Worm (Caenorhabditis elegans) whole organism, L4 larva: ENCODE results near the gene srx-102.

ENCODE experiments used
- T20F7.1 ChIP-seq: fragments of 200-800 bp; sonication (Bioruptor generic); optimal IDR thresholded peaks from 2 replicates; lab custom pipeline; 2018; ENCODE audit warnings: mild to moderate bottlenecking, missing genetic modification characterization, missing compliant biosample characterization
- T26A8.4 ChIP-seq: fragments of 200-800 bp; sonication (Bioruptor generic); IDR thresholded peaks from 2 replicates; pipeline ENCODE4 v1.3.6; 2022; ENCODE audit warnings: missing genetic modification characterization, missing compliant biosample characterization
- aly-2 ChIP-seq: sonication (generic microtip); optimal IDR thresholded peaks from 2 replicates; lab custom pipeline; 2018; ENCODE audit warnings: missing biosample characterization, missing genetic modification characterization
- ces-1 ChIP-seq: fragments of 150-350 bp; sonication (generic microtip); optimal IDR thresholded peaks from 4 replicates; lab custom pipeline; 2014; ENCODE audit warnings: missing biosample characterization, missing genetic modification reagents, missing genetic modification characterization
- daf-8 ChIP-seq: fragments of 200-800 bp; sonication (Bioruptor generic); IDR thresholded peaks from 2 replicates; pipeline ENCODE4 v1.3.6; 2022; ENCODE audit warnings: missing genetic modification characterization, missing compliant biosample characterization
- lin-1 ChIP-seq: fragments of 200-800 bp; sonication (Bioruptor generic); IDR thresholded peaks from 2 replicates; pipeline ENCODE4 v1.3.6; 2022; ENCODE audit warnings: missing genetic modification reagents, missing genetic modification characterization, missing compliant biosample characterization
- lin-13 ChIP-seq: fragments of 150-350 bp; optimal IDR thresholded peaks from 2 replicates; lab custom pipeline; 2014; ENCODE audit warnings: missing biosample characterization, missing genetic modification reagents, missing genetic modification characterization
- lin-39 ChIP-seq: fragments of 150-350 bp; optimal IDR thresholded peaks from 2 replicates; lab custom pipeline; 2014; ENCODE audit warnings: missing biosample characterization, missing genetic modification reagents, missing genetic modification characterization
- mxl-3 ChIP-seq: fragments of 200-800 bp; sonication (Bioruptor generic); optimal IDR thresholded peaks from 2 replicates; lab custom pipeline; 2018; ENCODE audit warnings: mild to moderate bottlenecking, missing genetic modification characterization, missing compliant biosample characterization
- nhr-10 ChIP-seq: fragments of 150-350 bp; optimal IDR thresholded peaks from 2 replicates; lab custom pipeline; 2014; ENCODE audit warnings: missing biosample characterization, missing genetic modification characterization
- nhr-11 ChIP-seq: fragments of 150-350 bp; optimal IDR thresholded peaks from 2 replicates; lab custom pipeline; 2014; ENCODE audit warnings: missing biosample characterization, missing genetic modification characterization
- nhr-41 ChIP-seq: fragments of 200-800 bp; sonication (Bioruptor generic); IDR thresholded peaks from 2 replicates; pipeline ENCODE4 v1.3.6; 2022; ENCODE audit warnings: missing genetic modification reagents, missing genetic modification characterization, missing compliant biosample characterization
- pha-4 ChIP-seq, 2 experiments: fragments of 150-350 bp in 1 of 2; fragments of 200-800 bp in 1 of 2; sonication (Bioruptor generic) in 1 of 2; IDR thresholded peaks in 1 of 2; optimal IDR thresholded peaks in 1 of 2; 2 replicates each; pipeline versions ENCODE4 v1.3.6 to Lab custom; 2014 to 2022; ENCODE audit warnings: missing genetic modification characterization in 2 of 2, missing genetic modification reagents in 2 of 2, missing biosample characterization in 1 of 2, missing compliant biosample characterization in 1 of 2
- unc-39 ChIP-seq: sonication (generic microtip); optimal IDR thresholded peaks from 2 replicates; lab custom pipeline; 2017; ENCODE audit warnings: missing biosample characterization, missing genetic modification characterization

ce11 chrII:3709255-3709654 lies 14.7 kb upstream of the srx-102 start, which contains the start of gene srx-110:
- no peak for TF ChIP-seq T20F7.1 (GFP tag; lab: Kevin White, UChicago)
- TF ChIP-seq daf-8 (GFP tag; lab: Robert Waterston, UW) = no peak
- TF ChIP-seq mxl-3 = no peak
- no peak for TF ChIP-seq lin-13 (GFP tag; lab: Kevin White, UChicago)
- TF ChIP-seq nhr-41 = no peak
- TF ChIP-seq ces-1 = no peak
- TF ChIP-seq unc-39 = no peak
- no peak for TF ChIP-seq lin-1 (GFP tag; lab: Robert Waterston, UW)
- TF ChIP-seq nhr-10 (tag; lab: Kevin White, UChicago) = no peak
- TF ChIP-seq T26A8.4 (GFP tag; lab: Robert Waterston, UW) = no peak
- TF ChIP-seq lin-39 = no peak
- no peak for TF ChIP-seq pha-4 (GFP tag; IDR thresholded peaks at IDR 0.05; lab: Robert Waterston, UW)
- no peak for TF ChIP-seq pha-4 (tag; optimal IDR thresholded peaks at IDR 0.05; lab: Kevin White, UChicago)
- no peak for TF ChIP-seq nhr-11 (tag; lab: Kevin White, UChicago)
- no peak for TF ChIP-seq aly-2 (tag; lab: Kevin White, UChicago)
